Fruit fly (Drosophila melanogaster): ENCODE results near the gene Ant2.

Gene Ant2

dm6 chrX:10741754-10742577 lies 44.7 kb downstream of the Ant2 start (continued):
- TF ChIP-seq topi (GFP tag; optimal IDR thresholded peaks at IDR 0.05), result no peak
- peak; percentile 42 for TF ChIP-seq CG10669 (GFP tag; optimal IDR thresholded peaks at IDR 0.05)
- TF ChIP-seq OdsH (GFP tag; optimal IDR thresholded peaks at IDR 0.05), result no peak
- TF ChIP-seq CG32006 (GFP tag; optimal IDR thresholded peaks at IDR 0.05), result peak; percentile 22
- no peak for TF ChIP-seq Eip93F (GFP tag; optimal IDR thresholded peaks at IDR 0.05)
- peak; percentile 37 for TF ChIP-seq Lpt (GFP tag; optimal IDR thresholded peaks at IDR 0.05)
- no peak for TF ChIP-seq fd59A (GFP tag; optimal IDR thresholded peaks at IDR 0.05)
- no peak for TF ChIP-seq Ets21C (GFP tag; optimal IDR thresholded peaks at IDR 0.05)
- TF ChIP-seq acj6 (GFP tag; optimal IDR thresholded peaks at IDR 0.05), result no peak
- TF ChIP-seq Smox (GFP tag; optimal IDR thresholded peaks at IDR 0.05), result no peak
- no peak for TF ChIP-seq CG34406 (GFP tag; optimal IDR thresholded peaks at IDR 0.05)
- peak; percentile 24 for TF ChIP-seq CG3032 (tag; optimal IDR thresholded peaks at IDR 0.05)
- no peak for TF ChIP-seq CG8319 (GFP tag; optimal IDR thresholded peaks at IDR 0.05)
- no peak for TF ChIP-seq achi (GFP tag; optimal IDR thresholded peaks at IDR 0.05)
- TF ChIP-seq CG3919 (GFP tag; optimal IDR thresholded peaks at IDR 0.05), result peak; percentile 7

dm6 chrX:10740953-10741500 lies 45.7 kb downstream of the Ant2 start:
- TF ChIP-seq Hr4 (GFP tag; optimal IDR thresholded peaks at IDR 0.05) (no peak), Eip78C (GFP tag) (peak; percentile 83), cyc (GFP tag; optimal IDR thresholded peaks at IDR 0.05) (no peak), Hr39 (GFP tag; optimal IDR thresholded peaks at IDR 0.05) (no peak), CG6163 (GFP tag; IDR thresholded peaks at IDR 0.05) (peak; percentile 38; the same call in 1 of the 3 replicates), CG32006 (GFP tag; optimal IDR thresholded peaks at IDR 0.05) (no peak), CG10631 (GFP tag; optimal IDR thresholded peaks at IDR 0.05) (peak; percentile 25), Eip75B (GFP tag; optimal IDR thresholded peaks at IDR 0.05) (peak; percentile 60), CG34406 (GFP tag; optimal IDR thresholded peaks at IDR 0.05) (peak; percentile 15), Ets21C (GFP tag; optimal IDR thresholded peaks at IDR 0.05) (no peak), CG1621 (tag; optimal IDR thresholded peaks at IDR 0.05) (no peak), OdsH (GFP tag; optimal IDR thresholded peaks at IDR 0.05) (no peak), CG3919 (GFP tag; optimal IDR thresholded peaks at IDR 0.05) (no peak), CG8632 (GFP tag; optimal IDR thresholded peaks at IDR 0.05) (no peak), CG16779 (tag; optimal IDR thresholded peaks at IDR 0.05) (peak; percentile 1), ss (GFP tag; optimal IDR thresholded peaks at IDR 0.05) (peak; percentile 41 to 62), CG6808 (GFP tag; optimal IDR thresholded peaks at IDR 0.05) (peak; percentile 8), svp (GFP tag) (peak; percentile 62), CG3032 (tag; optimal IDR thresholded peaks at IDR 0.05) (peak; percentile 39), Eip93F (GFP tag; optimal IDR thresholded peaks at IDR 0.05) (no peak), dac (GFP tag; optimal IDR thresholded peaks at IDR 0.05) (no peak), CG11294 (GFP tag; IDR thresholded peaks at IDR 0.05) (no peak), CG7368 (GFP tag; optimal IDR thresholded peaks at IDR 0.05) (no peak), Met (GFP tag; optimal IDR thresholded peaks at IDR 0.05) (peak; percentile 46), topi (GFP tag; optimal IDR thresholded peaks at IDR 0.05) (peak; percentile 14), Ets96B (tag; optimal IDR thresholded peaks at IDR 0.05) (peak; percentile 2), achi (GFP tag; optimal IDR thresholded peaks at IDR 0.05) (no peak), CG10669 (GFP tag; optimal IDR thresholded peaks at IDR 0.05) (peak; percentile 17), Sox14 (GFP tag; optimal IDR thresholded peaks at IDR 0.05) (no peak)

dm6 chrX:10739614-10740436 lies 46.9 kb downstream of the Ant2 start:
- TF ChIP-seq Hr4 (GFP tag; optimal IDR thresholded peaks at IDR 0.05) (no peak), vri (GFP tag; optimal IDR thresholded peaks at IDR 0.05) (peak; percentile 50), fkh (GFP tag; optimal IDR thresholded peaks at IDR 0.05) (peak; percentile 59), net (GFP tag; optimal IDR thresholded peaks at IDR 0.05) (no peak), CG10669 (GFP tag; optimal IDR thresholded peaks at IDR 0.05) (no peak), Gug (GFP tag; IDR thresholded peaks at IDR 0.05) (no peak), salr (GFP tag; optimal IDR thresholded peaks at IDR 0.05) (no peak), CG6792 (GFP tag; optimal IDR thresholded peaks at IDR 0.05) (no peak), CG10631 (GFP tag; optimal IDR thresholded peaks at IDR 0.05) (no peak), CG32006 (GFP tag; optimal IDR thresholded peaks at IDR 0.05) (no peak)

All from whole organism, prepupa.